Worm (Caenorhabditis elegans) whole organism, L1 larva: ENCODE results near the gene T24D5.3.

Source experiments
- C04F5.9 ChIP-seq: sonication (generic microtip); optimal IDR thresholded peaks from 2 replicates; lab custom pipeline; 2016; ENCODE audit warnings: missing genetic modification characterization, missing compliant biosample characterization
- C34B4.2 ChIP-seq: sonication (generic microtip); optimal IDR thresholded peaks from 2 replicates; lab custom pipeline; 2017; ENCODE audit warnings: mild to moderate bottlenecking, missing genetic modification characterization, missing compliant biosample characterization
- ama-1 ChIP-seq: fragments of 150-350 bp; optimal IDR thresholded peaks from 2 replicates; lab custom pipeline; 2014
- blmp-1 ChIP-seq: fragments of 150-350 bp; optimal IDR thresholded peaks from 2 replicates; lab custom pipeline; 2014; ENCODE audit warnings: missing biosample characterization, missing genetic modification characterization
- ceh-63 ChIP-seq: fragments of 200-800 bp; sonication (Bioruptor generic); optimal IDR thresholded peaks from 2 replicates; lab custom pipeline; 2018; ENCODE audit warnings: mild to moderate bottlenecking, missing genetic modification characterization, missing compliant biosample characterization
- ceh-82 ChIP-seq, 3 experiments: fragments of 150-350 bp in 1 of 3; sonication (generic microtip) in 2 of 3; optimal IDR thresholded peaks; 2 replicates each; lab custom pipeline; 2014 to 2017; ENCODE audit warnings: missing biosample characterization in 3 of 3, missing genetic modification characterization in 3 of 3
- dsc-1 ChIP-seq: sonication (generic microtip); optimal IDR thresholded peaks from 2 replicates; lab custom pipeline; 2016; ENCODE audit warnings: mild to moderate bottlenecking, missing genetic modification characterization, missing compliant biosample characterization
- elt-2 ChIP-seq: sonication (generic microtip); optimal IDR thresholded peaks from 2 replicates; lab custom pipeline; 2016; ENCODE audit warnings: missing genetic modification characterization, mild to moderate bottlenecking, inconsistent platforms, missing compliant biosample characterization, missing genetic modification reagents
- elt-3 ChIP-seq, 6 experiments: fragments of 150-350 bp in 1 of 6; sonication (generic microtip); optimal IDR thresholded peaks; 2 replicates each; lab custom pipeline; 2017 to 2018; ENCODE audit warnings: missing biosample characterization in 6 of 6, missing genetic modification characterization in 6 of 6, inconsistent platforms in 1 of 6
- fkh-10 ChIP-seq: sonication (generic microtip); optimal IDR thresholded peaks from 2 replicates; lab custom pipeline; 2017; ENCODE audit warnings: missing biosample characterization, missing genetic modification reagents, missing genetic modification characterization
- hlh-4 ChIP-seq: sonication (generic microtip); optimal IDR thresholded peaks from 2 replicates; lab custom pipeline; 2016; ENCODE audit warnings: mild to moderate bottlenecking, missing genetic modification characterization, missing compliant biosample characterization
- hpl-2 ChIP-seq: fragments of 150-350 bp; optimal IDR thresholded peaks from 2 replicates; lab custom pipeline; 2014; ENCODE audit warnings: missing biosample characterization, missing genetic modification reagents, missing genetic modification characterization
- jun-1 ChIP-seq: fragments of 150-350 bp; optimal IDR thresholded peaks from 2 replicates; lab custom pipeline; 2014; ENCODE audit warnings: missing biosample characterization, missing genetic modification reagents, missing genetic modification characterization
- lin-14 ChIP-seq: fragments of 200-800 bp; sonication (Bioruptor generic); optimal IDR thresholded peaks from 2 replicates; lab custom pipeline; 2018; ENCODE audit warnings: mild to moderate bottlenecking, missing genetic modification characterization, moderate library complexity, missing compliant biosample characterization
- lin-35 ChIP-seq, 2 experiments: fragments of 150-350 bp; optimal IDR thresholded peaks; 2 replicates each; lab custom pipeline; 2014; ENCODE audit warnings: missing biosample characterization in 2 of 2, missing genetic modification characterization in 2 of 2, missing genetic modification reagents in 2 of 2
- lsy-2 ChIP-seq, 2 experiments: fragments of 150-350 bp; optimal IDR thresholded peaks; 2 replicates each; lab custom pipeline; 2014; ENCODE audit warnings: missing biosample characterization in 2 of 2, missing genetic modification characterization in 2 of 2
- mab-9 ChIP-seq: fragments of 200-800 bp; sonication (Bioruptor generic); IDR thresholded peaks from 2 replicates; pipeline ENCODE4 v1.3.6; 2022; ENCODE audit warnings: missing genetic modification reagents, missing genetic modification characterization, missing compliant biosample characterization
- mdl-1 ChIP-seq, 2 experiments: fragments of 150-350 bp; optimal IDR thresholded peaks; 2 replicates each; lab custom pipeline; 2014 to 2017; ENCODE audit warnings: missing biosample characterization in 2 of 2, missing genetic modification characterization in 2 of 2, inconsistent platforms in 1 of 2
- mef-2 ChIP-seq: fragments of 150-350 bp; optimal IDR thresholded peaks from 2 replicates; lab custom pipeline; 2014; ENCODE audit warnings: missing biosample characterization, missing genetic modification characterization
- mep-1 ChIP-seq: fragments of 150-350 bp; optimal IDR thresholded peaks from 2 replicates; lab custom pipeline; 2014; ENCODE audit warnings: missing biosample characterization, missing genetic modification characterization
- nhr-19 ChIP-seq: fragments of 200-800 bp; sonication (Bioruptor generic); conservative IDR thresholded peaks from 2 replicates; pipeline ENCODE4 v1.3.6; 2022; ENCODE audit warnings: missing genetic modification characterization, missing compliant biosample characterization
- nhr-20 ChIP-seq: sonication (generic microtip); optimal IDR thresholded peaks from 2 replicates; lab custom pipeline; 2016; ENCODE audit warnings: mild to moderate bottlenecking, missing genetic modification characterization, missing compliant biosample characterization
- nhr-47 ChIP-seq: sonication (generic microtip); optimal IDR thresholded peaks from 2 replicates; lab custom pipeline; 2016; ENCODE audit warnings: mild to moderate bottlenecking, missing genetic modification characterization, moderate library complexity, missing compliant biosample characterization
- nhr-71 ChIP-seq: sonication (generic microtip); optimal IDR thresholded peaks from 2 replicates; lab custom pipeline; 2016; ENCODE audit warnings: mild to moderate bottlenecking, missing genetic modification characterization, moderate library complexity, missing compliant biosample characterization
- nhr-76 ChIP-seq: sonication (generic microtip); optimal IDR thresholded peaks from 2 replicates; lab custom pipeline; 2017; ENCODE audit warnings: missing biosample characterization, missing genetic modification characterization
- nhr-85 ChIP-seq: sonication (generic microtip); peaks from one replicate; lab custom pipeline; 2016; ENCODE audit warnings: missing genetic modification characterization, inconsistent platforms, missing compliant biosample characterization
- nhr-90 ChIP-seq: sonication (generic microtip); optimal IDR thresholded peaks from 2 replicates; lab custom pipeline; 2016; ENCODE audit warnings: mild to moderate bottlenecking, missing genetic modification characterization, missing compliant biosample characterization; ENCODE audit not compliant: poor library complexity
- pag-3 ChIP-seq: sonication (generic microtip); optimal IDR thresholded peaks from 2 replicates; lab custom pipeline; 2017; ENCODE audit warnings: missing genetic modification characterization, mild to moderate bottlenecking, missing compliant biosample characterization, antibody characterized with exemption, borderline replicate concordance; ENCODE audit not compliant: insufficient read depth
- pqm-1 ChIP-seq: sonication (generic microtip); optimal IDR thresholded peaks from 3 replicates; lab custom pipeline; 2017; ENCODE audit warnings: missing biosample characterization, missing genetic modification characterization
- snu-23 ChIP-seq: sonication (generic microtip); optimal IDR thresholded peaks from 2 replicates; lab custom pipeline; 2016; ENCODE audit warnings: missing genetic modification characterization, missing compliant biosample characterization
- sox-4 ChIP-seq: sonication (generic microtip); optimal IDR thresholded peaks from 2 replicates; lab custom pipeline; 2016; ENCODE audit warnings: missing genetic modification characterization, missing compliant biosample characterization
- sptf-1 ChIP-seq: fragments of 150-350 bp; optimal IDR thresholded peaks from 2 replicates; lab custom pipeline; 2014; ENCODE audit warnings: missing biosample characterization, missing genetic modification characterization
- swsn-7 ChIP-seq: sonication (generic microtip); optimal IDR thresholded peaks from 2 replicates; lab custom pipeline; 2016; ENCODE audit warnings: missing genetic modification characterization, missing compliant biosample characterization
- tbx-2 ChIP-seq: sonication (generic microtip); optimal IDR thresholded peaks from 2 replicates; lab custom pipeline; 2016; ENCODE audit warnings: missing genetic modification characterization, missing compliant biosample characterization
- unc-130 ChIP-seq: fragments of 150-350 bp; optimal IDR thresholded peaks from 2 replicates; lab custom pipeline; 2017; ENCODE audit warnings: missing biosample characterization, missing genetic modification characterization, inconsistent platforms
- unc-86 ChIP-seq: sonication (generic microtip); optimal IDR thresholded peaks from 2 replicates; lab custom pipeline; 2016; ENCODE audit warnings: missing genetic modification characterization, missing compliant biosample characterization
- zag-1 ChIP-seq: fragments of 150-350 bp; optimal IDR thresholded peaks from 2 replicates; lab custom pipeline; 2014; ENCODE audit warnings: missing biosample characterization, missing genetic modification characterization
- ztf-4 ChIP-seq: fragments of 150-350 bp; optimal IDR thresholded peaks from 2 replicates; lab custom pipeline; 2014; ENCODE audit warnings: missing biosample characterization, missing genetic modification characterization

T24D5.3 gene

ce11 chrX:12627797-12628196 is 47.9 kb downstream of the T24D5.3 start:
- TF ChIP-seq pqm-1 (tag; lab: Kevin White, UChicago) = peak; percentile 62
- TF ChIP-seq tbx-2 (tag; lab: Kevin White, UChicago) = peak; percentile 23
- TF ChIP-seq lsy-2 (tag; optimal IDR thresholded peaks at IDR 0.05; lab: Kevin White, UChicago) = peak in 1 of 2 experiments; percentile 14
- TF ChIP-seq sptf-1 (tag; lab: Kevin White, UChicago) = no peak
- TF ChIP-seq nhr-71 (tag; lab: Kevin White, UChicago) = peak; percentile 56
- TF ChIP-seq elt-3 (tag; optimal IDR thresholded peaks at IDR 0.05; lab: Kevin White, UChicago) = peak in 5 of 6 experiments; percentile 22 to 88 (median 32)
- TF ChIP-seq C34B4.2 (tag; lab: Kevin White, UChicago) = no peak
- peak; percentile 9 for TF ChIP-seq unc-130 (tag; lab: Kevin White, UChicago)
- TF ChIP-seq snu-23 = peak; percentile 25
- peak; percentile 34 for TF ChIP-seq nhr-90 (tag; lab: Kevin White, UChicago)
- TF ChIP-seq lin-35 (GFP tag; optimal IDR thresholded peaks at IDR 0.05; lab: Kevin White, UChicago) = peak in 1 of 2 experiments; percentile 9
- TF ChIP-seq nhr-19 (GFP tag; lab: Robert Waterston, UW) = peak; percentile 17; the same call in 1 of the 2 replicates
- TF ChIP-seq jun-1 = peak; percentile 5
- no peak for TF ChIP-seq sox-4
- peak; percentile 86 for TF ChIP-seq elt-2 (tag; lab: Kevin White, UChicago)
- TF ChIP-seq nhr-85 (tag; lab: Kevin White, UChicago) = peak; percentile 71
- TF ChIP-seq mep-1 (tag; lab: Kevin White, UChicago) = no peak
- no peak for TF ChIP-seq mab-9
- no peak for TF ChIP-seq hpl-2 (GFP tag; lab: Kevin White, UChicago)
- peak in 1 of 2 experiments; percentile 19 for TF ChIP-seq mdl-1 (tag; optimal IDR thresholded peaks at IDR 0.05; lab: Kevin White, UChicago)
- TF ChIP-seq nhr-20 (tag; lab: Kevin White, UChicago) = peak; percentile 63
- no peak for TF ChIP-seq C04F5.9 (tag; lab: Kevin White, UChicago)
- peak; percentile 56 for TF ChIP-seq lin-14 (GFP tag; lab: Kevin White, UChicago)
- TF ChIP-seq blmp-1 (tag; lab: Kevin White, UChicago) = peak; percentile 70
- no peak for TF ChIP-seq pag-3 (tag; lab: Kevin White, UChicago)
- TF ChIP-seq, all 84 proteins: peak for 17

ce11 chrX:12629257-12629656 is 49.4 kb downstream of the T24D5.3 start:
- TF ChIP-seq mab-9 = 0 out of 2 replicates have a peak, but pooled peaks have one; percentile 25
- TF ChIP-seq zag-1 = no peak
- TF ChIP-seq ceh-63 (GFP tag; lab: Kevin White, UChicago) = no peak
- TF ChIP-seq snu-23 = peak; percentile 35
- TF ChIP-seq ama-1 (lab: Kevin White, UChicago) = no peak
- no peak for TF ChIP-seq sptf-1 (tag; lab: Kevin White, UChicago)
- TF ChIP-seq mdl-1 (tag; optimal IDR thresholded peaks at IDR 0.05; lab: Kevin White, UChicago) = peak in 1 of 2 experiments; percentile 50
- peak; percentile 27 to 37 (median 33) for TF ChIP-seq ceh-82 (tag; optimal IDR thresholded peaks at IDR 0.05; lab: Kevin White, UChicago)
- TF ChIP-seq nhr-47 (tag; lab: Kevin White, UChicago) = peak; percentile 17
- no peak for TF ChIP-seq nhr-90 (tag; lab: Kevin White, UChicago)
- TF ChIP-seq hlh-4 = no peak
- peak; percentile 62 for TF ChIP-seq fkh-10 (GFP tag; lab: Kevin White, UChicago)
- no peak for TF ChIP-seq mep-1 (tag; lab: Kevin White, UChicago)
- TF ChIP-seq mef-2 (tag; lab: Kevin White, UChicago) = no peak
- peak in 1 of 2 experiments; percentile 19 for TF ChIP-seq lin-35 (GFP tag; optimal IDR thresholded peaks at IDR 0.05; lab: Kevin White, UChicago)
- peak; percentile 13 for TF ChIP-seq tbx-2 (tag; lab: Kevin White, UChicago)
- TF ChIP-seq lsy-2 (tag; optimal IDR thresholded peaks at IDR 0.05; lab: Kevin White, UChicago) = peak in 1 of 2 experiments; percentile 29
- TF ChIP-seq unc-86 (tag; lab: Kevin White, UChicago) = peak; percentile 16
- peak; percentile 30 for TF ChIP-seq dsc-1 (tag; lab: Kevin White, UChicago)
- TF ChIP-seq ztf-4 (tag; lab: Kevin White, UChicago) = no peak
- TF ChIP-seq lin-14 (GFP tag; lab: Kevin White, UChicago) = peak; percentile 90
- peak; percentile 35 for TF ChIP-seq nhr-71 (tag; lab: Kevin White, UChicago)
- TF ChIP-seq swsn-7 (tag; lab: Kevin White, UChicago) = peak; percentile 17
- TF ChIP-seq nhr-76 (tag; lab: Kevin White, UChicago) = no peak
